Fruit fly (Drosophila melanogaster) whole organism, embryonic: ENCODE measurements around the gene CG14196.

ENCODE experiments used
- BEAF-32 ChIP-seq: fragments of 200-800 bp; sonication (Bioruptor generic); optimal IDR thresholded peaks from 3 replicates; lab custom pipeline; 2017; ENCODE audit warnings: missing biosample characterization, missing genetic modification characterization, mild to moderate bottlenecking, moderate library complexity, missing genetic modification reagents
- CG10274 ChIP-seq: fragments of 200-800 bp; sonication (Bioruptor generic); optimal IDR thresholded peaks from 3 replicates; lab custom pipeline; 2017; ENCODE audit warnings: missing biosample characterization, mild to moderate bottlenecking, missing genetic modification characterization
- CG10462 ChIP-seq: fragments of 200-800 bp; sonication (Bioruptor generic); optimal IDR thresholded peaks from 2 replicates; lab custom pipeline; 2016; ENCODE audit warnings: missing biosample characterization, missing genetic modification characterization
- CG10543 ChIP-seq: fragments of 200-800 bp; sonication (Bioruptor generic); optimal IDR thresholded peaks from 3 replicates; lab custom pipeline; 2017; ENCODE audit warnings: missing biosample characterization, mild to moderate bottlenecking, missing genetic modification characterization, moderate library complexity
- CG11456 ChIP-seq: fragments of 200-800 bp; sonication (Bioruptor generic); IDR thresholded peaks from 3 replicates; pipeline ENCODE4 v1.3.6; 2022; ENCODE audit warnings: missing biosample characterization, missing genetic modification characterization
- CG12071 ChIP-seq: fragments of 200-800 bp; sonication (Bioruptor generic); optimal IDR thresholded peaks from 3 replicates; lab custom pipeline; 2018; ENCODE audit warnings: missing biosample characterization, mild to moderate bottlenecking, missing genetic modification characterization
- CG12219 ChIP-seq: fragments of 200-800 bp; sonication (Bioruptor generic); optimal IDR thresholded peaks from 3 replicates; lab custom pipeline; 2018; ENCODE audit warnings: missing biosample characterization, mild to moderate bottlenecking, missing genetic modification characterization
- CG12236 ChIP-seq: fragments of 200-800 bp; sonication (Bioruptor generic); optimal IDR thresholded peaks from 2 replicates; lab custom pipeline; 2016; ENCODE audit warnings: missing biosample characterization, missing genetic modification characterization
- CG14667 ChIP-seq: fragments of 200-800 bp; sonication (Bioruptor generic); IDR thresholded peaks from 2 replicates; pipeline ENCODE4 v1.3.6; 2022; ENCODE audit warnings: missing biosample characterization, missing genetic modification characterization
- CG15011 ChIP-seq: fragments of 200-800 bp; sonication (Bioruptor generic); optimal IDR thresholded peaks from 3 replicates; lab custom pipeline; 2018; ENCODE audit warnings: missing biosample characterization, mild to moderate bottlenecking, missing genetic modification characterization
- CG1647 ChIP-seq: fragments of 200-800 bp; sonication (Bioruptor generic); optimal IDR thresholded peaks from 3 replicates; lab custom pipeline; 2016; ENCODE audit warnings: missing biosample characterization, missing genetic modification characterization
- CG16779 ChIP-seq: fragments of 200-800 bp; sonication (Bioruptor generic); IDR thresholded peaks from 2 replicates; pipeline ENCODE4 v1.3.6; 2022; ENCODE audit warnings: missing biosample characterization, missing genetic modification characterization
- CG16863 ChIP-seq: fragments of 200-800 bp; sonication (Bioruptor generic); optimal IDR thresholded peaks from 3 replicates; lab custom pipeline; 2016; ENCODE audit warnings: missing biosample characterization, missing genetic modification characterization
- CG2120 ChIP-seq: fragments of 200-800 bp; sonication (Bioruptor generic); optimal IDR thresholded peaks from 3 replicates; lab custom pipeline; 2016; ENCODE audit warnings: missing biosample characterization, missing genetic modification characterization
- CG3065 ChIP-seq: fragments of 200-800 bp; sonication (Bioruptor generic); optimal IDR thresholded peaks from 2 replicates; lab custom pipeline; 2016; ENCODE audit warnings: missing biosample characterization, missing genetic modification characterization
- CG31388 ChIP-seq: fragments of 200-800 bp; sonication (Bioruptor generic); optimal IDR thresholded peaks from 2 replicates; lab custom pipeline; 2016; ENCODE audit warnings: missing biosample characterization, missing genetic modification characterization
- CG4404 ChIP-seq: fragments of 200-800 bp; sonication (Bioruptor generic); IDR thresholded peaks from 2 replicates; pipeline ENCODE4 v1.3.6; 2022; ENCODE audit warnings: missing biosample characterization, missing genetic modification characterization
- CG4424 ChIP-seq: fragments of 200-800 bp; sonication (Bioruptor generic); optimal IDR thresholded peaks from 3 replicates; lab custom pipeline; 2016; ENCODE audit warnings: missing biosample characterization, missing genetic modification characterization
- CG6683 ChIP-seq: fragments of 200-800 bp; sonication (Bioruptor generic); optimal IDR thresholded peaks from 2 replicates; lab custom pipeline; 2017; ENCODE audit warnings: missing biosample characterization, mild to moderate bottlenecking, missing genetic modification characterization, missing genetic modification reagents
- CG8765 ChIP-seq: fragments of 200-800 bp; sonication (Bioruptor generic); IDR thresholded peaks from 2 replicates; pipeline ENCODE4 v1.3.6; 2022; ENCODE audit warnings: missing biosample characterization, missing genetic modification characterization
- CG9215 ChIP-seq: fragments of 200-800 bp; sonication (Bioruptor generic); IDR thresholded peaks from 2 replicates; pipeline ENCODE4 v1.3.6; 2022; ENCODE audit warnings: missing biosample characterization, missing genetic modification characterization
- CG9876 ChIP-seq: fragments of 200-800 bp; sonication (Bioruptor generic); optimal IDR thresholded peaks from 2 replicates; lab custom pipeline; 2016; ENCODE audit warnings: missing biosample characterization, missing genetic modification characterization
- CHES-1-like ChIP-seq: fragments of 200-800 bp; sonication (Bioruptor generic); optimal IDR thresholded peaks from 2 replicates; lab custom pipeline; 2016; ENCODE audit warnings: missing biosample characterization, missing genetic modification characterization
- Deaf1 ChIP-seq: fragments of 200-800 bp; optimal IDR thresholded peaks from 3 replicates; lab custom pipeline; 2019; ENCODE audit warnings: missing biosample characterization, mild to moderate bottlenecking, missing genetic modification characterization, moderate library complexity
- Dip3 ChIP-seq: fragments of 200-800 bp; sonication (Bioruptor generic); optimal IDR thresholded peaks from 3 replicates; lab custom pipeline; 2016; ENCODE audit warnings: missing biosample characterization, missing genetic modification characterization
- ERR ChIP-seq: fragments of 200-800 bp; sonication (Bioruptor generic); optimal IDR thresholded peaks from 2 replicates; lab custom pipeline; 2016; ENCODE audit warnings: missing biosample characterization, missing genetic modification characterization
- HLHmδ ChIP-seq: fragments of 200-800 bp; sonication (Bioruptor generic); optimal IDR thresholded peaks from 2 replicates; lab custom pipeline; 2018; ENCODE audit warnings: missing biosample characterization, mild to moderate bottlenecking, missing genetic modification characterization, moderate library complexity
- Hey ChIP-seq: fragments of 200-800 bp; sonication (Bioruptor generic); optimal IDR thresholded peaks from 3 replicates; lab custom pipeline; 2018; ENCODE audit warnings: missing biosample characterization, mild to moderate bottlenecking, missing genetic modification characterization
- Mrtf ChIP-seq: fragments of 200-800 bp; sonication (Bioruptor generic); IDR thresholded peaks from 3 replicates; pipeline ENCODE4 v1.3.6; 2022; ENCODE audit warnings: missing biosample characterization, missing genetic modification characterization
- NC2β ChIP-seq: fragments of 200-800 bp; sonication (Bioruptor generic); optimal IDR thresholded peaks from 2 replicates; lab custom pipeline; 2016; ENCODE audit warnings: missing biosample characterization, missing genetic modification characterization
- NFAT ChIP-seq: fragments of 200-800 bp; sonication (Bioruptor generic); IDR thresholded peaks from 2 replicates; pipeline ENCODE4 v1.3.6; 2022; ENCODE audit warnings: missing biosample characterization, missing genetic modification characterization
- Rfx ChIP-seq: fragments of 200-800 bp; sonication (Bioruptor generic); IDR thresholded peaks from 2 replicates; pipeline ENCODE4 v1.3.6; 2022; ENCODE audit warnings: missing biosample characterization, missing genetic modification characterization
- Six4 ChIP-seq: fragments of 200-800 bp; sonication (Bioruptor generic); optimal IDR thresholded peaks from 2 replicates; lab custom pipeline; 2016; ENCODE audit warnings: missing biosample characterization, missing genetic modification characterization
- Sox102F ChIP-seq: fragments of 200-800 bp; sonication (Bioruptor generic); optimal IDR thresholded peaks from 2 replicates; lab custom pipeline; 2018; ENCODE audit warnings: missing biosample characterization, mild to moderate bottlenecking, missing genetic modification characterization, moderate library complexity
- Ssrp ChIP-seq: fragments of 200-800 bp; sonication (Bioruptor generic); optimal IDR thresholded peaks from 2 replicates; lab custom pipeline; 2018; ENCODE audit warnings: missing biosample characterization, mild to moderate bottlenecking, missing genetic modification characterization, moderate library complexity
- Stat92E ChIP-seq, 3 experiments: fragments of >200 bp in 2 of 3; fragments of 200-800 bp in 1 of 3; sonication (Bioruptor generic) in 1 of 3; optimal IDR thresholded peaks; 2 replicates each; lab custom pipeline; 2017 to 2019; ENCODE audit warnings: missing biosample characterization in 3 of 3, missing genetic modification characterization in 3 of 3, mild to moderate bottlenecking in 1 of 3, moderate library complexity in 1 of 3
- ase ChIP-seq: fragments of 200-800 bp; sonication (Bioruptor generic); IDR thresholded peaks from 3 replicates; pipeline ENCODE4 v1.3.6; 2022; ENCODE audit warnings: missing biosample characterization, missing genetic modification characterization
- az2 ChIP-seq: fragments of 200-800 bp; sonication (Bioruptor generic); optimal IDR thresholded peaks from 3 replicates; lab custom pipeline; 2016; ENCODE audit warnings: missing biosample characterization, missing genetic modification characterization
- chinmo ChIP-seq: fragments of 200-800 bp; sonication (Bioruptor generic); IDR thresholded peaks from 4 replicates; pipeline ENCODE4 v1.3.6; 2022; ENCODE audit warnings: missing biosample characterization, missing genetic modification characterization; ENCODE audit not compliant: partially characterized antibody
- chm ChIP-seq: fragments of 200-800 bp; sonication (Bioruptor generic); IDR thresholded peaks from 2 replicates; pipeline ENCODE4 v1.3.6; 2022; ENCODE audit warnings: missing biosample characterization, missing genetic modification characterization
- danr ChIP-seq: fragments of 200-800 bp; sonication (Bioruptor generic); IDR thresholded peaks from 2 replicates; pipeline ENCODE4 v1.3.6; 2022; ENCODE audit warnings: missing biosample characterization, missing genetic modification characterization
- fd102C ChIP-seq: fragments of 200-800 bp; sonication (Bioruptor generic); optimal IDR thresholded peaks from 2 replicates; lab custom pipeline; 2018; ENCODE audit warnings: missing biosample characterization, mild to moderate bottlenecking, missing genetic modification characterization, moderate library complexity
- kah ChIP-seq: fragments of 200-800 bp; sonication (Bioruptor generic); optimal IDR thresholded peaks from 2 replicates; lab custom pipeline; 2018; ENCODE audit warnings: missing biosample characterization, mild to moderate bottlenecking, missing genetic modification characterization
- prd ChIP-seq, 3 experiments: fragments of >200 bp in 2 of 3; fragments of 200-800 bp in 1 of 3; sonication (Bioruptor generic) in 1 of 3; optimal IDR thresholded peaks in 2 of 3; IDR thresholded peaks in 1 of 3; 2 replicates in 2 of 3; 3 replicates in 1 of 3; pipeline versions ENCODE4 v1.3.6 to Lab custom; 2017 to 2022; ENCODE audit warnings: missing biosample characterization in 1 of 3, missing genetic modification characterization in 1 of 3
- rib ChIP-seq: fragments of 200-800 bp; sonication (Bioruptor generic); IDR thresholded peaks from 2 replicates; pipeline ENCODE4 v1.3.6; 2022; ENCODE audit warnings: missing biosample characterization, missing genetic modification characterization
- slp2 ChIP-seq: fragments of 200-800 bp; sonication (Bioruptor generic); optimal IDR thresholded peaks from 2 replicates; lab custom pipeline; 2016; ENCODE audit warnings: missing biosample characterization, missing genetic modification characterization
- ssp ChIP-seq: fragments of 200-800 bp; sonication (Bioruptor generic); IDR thresholded peaks from 2 replicates; pipeline ENCODE4 v1.3.6; 2022; ENCODE audit warnings: missing biosample characterization, missing genetic modification characterization
- vfl ChIP-seq: fragments of 200-800 bp; sonication (Bioruptor generic); optimal IDR thresholded peaks from 2 replicates; lab custom pipeline; 2016; ENCODE audit warnings: missing biosample characterization, missing genetic modification characterization
- zf30C ChIP-seq: fragments of 200-800 bp; sonication (Bioruptor generic); optimal IDR thresholded peaks from 3 replicates; lab custom pipeline; 2018; ENCODE audit warnings: missing biosample characterization, mild to moderate bottlenecking, missing genetic modification characterization
- zfh1 ChIP-seq: fragments of 200-800 bp; sonication (Bioruptor generic); IDR thresholded peaks from 3 replicates; pipeline ENCODE4 v1.3.6; 2022; ENCODE audit warnings: missing biosample characterization, missing genetic modification characterization

Gene CG14196

DNA sequence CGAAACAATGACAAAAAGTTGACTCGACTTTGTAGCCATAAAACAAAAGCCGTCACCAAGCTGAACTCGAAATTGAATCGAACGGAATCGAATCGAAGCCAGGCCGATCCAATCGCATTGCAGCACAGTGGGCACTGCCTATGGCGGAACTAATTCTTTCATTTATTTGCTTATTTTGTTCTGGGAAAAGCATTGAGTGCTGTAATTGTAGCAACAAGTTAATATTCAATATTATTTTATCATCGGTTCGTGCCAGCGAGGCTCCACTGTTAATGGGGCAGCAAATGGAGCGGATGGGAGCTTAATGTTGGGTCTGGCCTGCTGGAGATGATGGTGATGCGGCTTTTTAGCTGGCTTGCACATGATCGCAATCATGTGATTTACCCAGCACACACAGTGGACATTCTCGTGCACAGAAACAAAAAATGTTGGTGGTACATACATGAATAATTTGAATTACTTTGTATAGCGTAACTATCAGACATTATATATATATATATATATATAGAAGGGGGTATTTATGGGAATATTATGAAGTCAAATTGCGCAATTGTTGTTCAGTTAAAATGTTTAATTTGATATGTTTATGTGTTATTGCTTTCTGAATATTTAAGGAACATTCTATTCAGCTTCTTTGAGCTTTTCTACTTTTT lies 47.8 kb upstream of the CG14196 start (continued):
- TF ChIP-seq CG10543 (GFP tag; lab: Kevin White, UChicago) = peak; percentile 59
- TF ChIP-seq Sox102F (GFP tag; lab: Kevin White, UChicago) = peak; percentile 95
- TF ChIP-seq CG10274 (GFP tag; lab: Kevin White, UChicago) = peak; percentile 57
- peak; percentile 84 for TF ChIP-seq CG16863 (GFP tag; lab: Kevin White, UChicago)
- peak; percentile 82 for TF ChIP-seq CG10462 (GFP tag; lab: Kevin White, UChicago)
- TF ChIP-seq Rfx = peak; percentile 89
- peak; percentile 79 for TF ChIP-seq NFAT (GFP tag; lab: Robert Waterston, UW)
- TF ChIP-seq CG2120 (GFP tag; lab: Kevin White, UChicago) = peak; percentile 70
- peak; percentile 94 for TF ChIP-seq zfh1
- peak; percentile 90 for TF ChIP-seq CG4424 (GFP tag; lab: Kevin White, UChicago)
- peak; percentile 41 for TF ChIP-seq vfl
- TF ChIP-seq HLHmδ (GFP tag; lab: Kevin White, UChicago) = no peak
- TF ChIP-seq CG11456 = peak; percentile 92
- peak; percentile 58 for TF ChIP-seq CG9876
- no peak for TF ChIP-seq chinmo
- TF ChIP-seq Hey = peak; percentile 8
- peak; percentile 93 for TF ChIP-seq ase (GFP tag; lab: Robert Waterston, UW)
- TF ChIP-seq CHES-1-like (GFP tag; lab: Kevin White, UChicago) = peak; percentile 55
- peak; percentile 89 for TF ChIP-seq chm (GFP tag; lab: Robert Waterston, UW)
- TF ChIP-seq ERR (GFP tag; lab: Kevin White, UChicago) = peak; percentile 70
- peak; percentile 90 for TF ChIP-seq az2 (GFP tag; lab: Kevin White, UChicago)
- TF ChIP-seq BEAF-32 = no peak
- peak; percentile 88 for TF ChIP-seq CG1647 (GFP tag; lab: Kevin White, UChicago)
- peak; percentile 92 for TF ChIP-seq Mrtf (GFP tag; lab: Robert Waterston, UW)
- TF ChIP-seq CG3065 (GFP tag; lab: Kevin White, UChicago) = peak; percentile 45
- TF ChIP-seq Six4 = peak; percentile 82
- TF ChIP-seq Ssrp (tag; lab: Kevin White, UChicago) = peak; percentile 82
- TF ChIP-seq CG15011 (GFP tag; lab: Kevin White, UChicago) = peak; percentile 43
- peak; percentile 87 for TF ChIP-seq danr (GFP tag; lab: Robert Waterston, UW)
- TF ChIP-seq kah (GFP tag; lab: Kevin White, UChicago) = peak; percentile 85
- peak; percentile 77 for TF ChIP-seq CG16779
- peak; percentile 53 for TF ChIP-seq CG6683
- TF ChIP-seq NC2β (GFP tag; lab: Kevin White, UChicago) = peak; percentile 80
- TF ChIP-seq Deaf1 (tag; lab: Kevin White, UChicago) = peak; percentile 52
- peak; percentile 71 for TF ChIP-seq CG31388 (GFP tag; lab: Kevin White, UChicago)
- no peak for TF ChIP-seq prd (optimal IDR thresholded peaks at IDR 0.05; lab: Kevin White, UChicago)
- peak; percentile 93 for TF ChIP-seq prd (GFP tag; IDR thresholded peaks at IDR 0.05; lab: Robert Waterston, UW)
- TF ChIP-seq rib (GFP tag; lab: Robert Waterston, UW) = 0 out of 2 replicates have a peak, but pooled peaks have one; percentile 25
- TF ChIP-seq slp2 (GFP tag; lab: Kevin White, UChicago) = peak; percentile 81
- peak; percentile 14; the same call in 1 of the 2 replicates for TF ChIP-seq CG8765 (GFP tag; lab: Robert Waterston, UW)
- TF ChIP-seq CG12219 (GFP tag; lab: Kevin White, UChicago) = peak; percentile 91
- peak; percentile 79 for TF ChIP-seq Dip3
- peak; percentile 83 for TF ChIP-seq ssp (GFP tag; lab: Robert Waterston, UW)
- TF ChIP-seq fd102C = peak; percentile 17
- peak; percentile 92 for TF ChIP-seq CG12071
- peak; percentile 57 for TF ChIP-seq CG12236 (GFP tag; lab: Kevin White, UChicago)
- TF ChIP-seq CG4404 (GFP tag; lab: Robert Waterston, UW) = peak; percentile 59
- TF ChIP-seq zf30C (GFP tag; lab: Kevin White, UChicago) = no peak
- TF ChIP-seq CG14667 = peak; percentile 89
- TF ChIP-seq CG9215 (GFP tag; lab: Robert Waterston, UW) = peak; percentile 71
- TF ChIP-seq Stat92E (GFP tag; optimal IDR thresholded peaks at IDR 0.05; lab: Kevin White, UChicago) = no peak
